2 worm cellular contexts compared by ENCODE assay signal in the genomic region with DNA sequence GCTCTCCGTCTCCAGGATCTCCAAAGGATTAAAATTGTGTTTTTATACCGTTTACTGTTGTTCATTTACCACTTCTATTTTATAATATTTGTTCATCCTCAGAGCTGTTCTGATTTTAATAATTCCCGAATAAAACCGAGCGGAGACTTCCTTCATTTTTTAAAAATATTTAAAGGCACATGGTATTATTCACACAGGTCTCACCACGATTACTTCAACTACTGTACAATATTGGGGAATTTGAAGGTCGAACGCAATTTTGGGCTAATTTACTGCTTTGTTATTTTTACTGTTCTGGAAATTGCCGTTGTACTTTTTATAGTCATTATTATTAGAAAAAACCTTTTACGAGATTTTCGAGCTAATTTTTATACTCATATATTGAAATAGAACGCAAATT.
TF ChIP-seq lines count a peak whose summit lies in the region.

No protein-coding gene starts in this region.

TF ChIP-seq in whole organism, L4 larva, 104 proteins besides CTCF, POLR2A, EP300 and RAD21:
- TF ChIP-seq hmg-1.1 (GFP tag; IDR thresholded peaks at IDR 0.05; lab: Robert Waterston, UW) (no peak), unc-130 (GFP tag; optimal IDR thresholded peaks at IDR 0.05; lab: Kevin White, UChicago) (peak; percentile 80), Y48G9A.11 (GFP tag; IDR thresholded peaks at IDR 0.05; lab: Robert Waterston, UW) (peak; percentile 56; the same call in 1 of the 2 replicates), arid-1 (GFP tag; conservative IDR thresholded peaks at IDR 0.05; lab: Robert Waterston, UW) (peak; percentile 68; the same call in 1 of the 2 replicates), hif-1 (tag; optimal IDR thresholded peaks at IDR 0.05; lab: Kevin White, UChicago) (no peak), snpc-1.2 (GFP tag; IDR thresholded peaks at IDR 0.05; lab: Robert Waterston, UW) (peak; percentile 63), madf-5 (GFP tag; IDR thresholded peaks at IDR 0.05; lab: Robert Waterston, UW) (0 out of 4 replicates have a peak, but pooled peaks of 1 of the 2 experiments have one; percentile 19), dmd-8 (GFP tag; IDR thresholded peaks at IDR 0.05; lab: Robert Waterston, UW) (peak; percentile 37; the same call in 1 of the 2 replicates), F49E8.2 (tag; optimal IDR thresholded peaks at IDR 0.05; lab: Kevin White, UChicago; ENCODE audit: borderline replicate concordance) (peak; percentile 81), pha-4 (GFP tag; IDR thresholded peaks at IDR 0.05; lab: Robert Waterston, UW) (peak; percentile 60; the same call in 1 of the 2 replicates), pha-4 (tag; optimal IDR thresholded peaks at IDR 0.05; lab: Kevin White, UChicago) (no peak), tra-1 (GFP tag; IDR thresholded peaks at IDR 0.05; lab: Robert Waterston, UW) (0 out of 2 replicates have a peak, but pooled peaks have one; percentile 11), aly-2 (tag; optimal IDR thresholded peaks at IDR 0.05; lab: Kevin White, UChicago) (no peak), Y5F2A.4 (GFP tag; optimal IDR thresholded peaks at IDR 0.05; lab: Kevin White, UChicago) (peak; percentile 8), lin-38 (GFP tag; IDR thresholded peaks at IDR 0.05; lab: Robert Waterston, UW) (peak; percentile 72), lim-7 (GFP tag; IDR thresholded peaks at IDR 0.05; lab: Robert Waterston, UW) (peak; percentile 48; the same call in 1 of the 2 replicates)

TF ChIP-seq in whole organism, young adult, 124 proteins besides CTCF, POLR2A, EP300 and RAD21 (continues in another document):
- TF ChIP-seq snpc-4 (GFP tag; optimal IDR thresholded peaks at IDR 0.05; lab: Kevin White, UChicago) = no peak
- TF ChIP-seq snpc-4 (tag; optimal IDR thresholded peaks at IDR 0.05; lab: Kevin White, UChicago) = no peak
- TF ChIP-seq nhr-27 (tag; optimal IDR thresholded peaks at IDR 0.05; lab: Kevin White, UChicago) = no peak
- TF ChIP-seq rec-8 (tag; optimal IDR thresholded peaks at IDR 0.05; lab: Kevin White, UChicago) = no peak
- no peak for TF ChIP-seq K12H6.12 (tag; optimal IDR thresholded peaks at IDR 0.05; lab: Kevin White, UChicago)
- peak; percentile 75 for TF ChIP-seq Y53G8AR.9 (GFP tag; conservative IDR thresholded peaks at IDR 0.05; lab: Robert Waterston, UW)
- no peak for TF ChIP-seq C06A6.2 (GFP tag; conservative IDR thresholded peaks at IDR 0.05; lab: Robert Waterston, UW)
- TF ChIP-seq ZK185.1 (tag; optimal IDR thresholded peaks at IDR 0.05; lab: Kevin White, UChicago; ENCODE audit: poor library complexity, severe bottlenecking) = no peak
- peak; percentile 39 for TF ChIP-seq xnd-1 (tag; optimal IDR thresholded peaks at IDR 0.05; lab: Kevin White, UChicago)
- TF ChIP-seq F22D6.2 (tag; optimal IDR thresholded peaks at IDR 0.05; lab: Kevin White, UChicago) = no peak
- TF ChIP-seq die-1 (tag; optimal IDR thresholded peaks at IDR 0.05; lab: Kevin White, UChicago) = peak; percentile 49
- peak; percentile 78 for TF ChIP-seq attf-6 (GFP tag; IDR thresholded peaks at IDR 0.05; lab: Robert Waterston, UW)
- TF ChIP-seq zim-3 (tag; optimal IDR thresholded peaks at IDR 0.05; lab: Kevin White, UChicago) = no peak
- TF ChIP-seq Y95B8A.8 (GFP tag; IDR thresholded peaks at IDR 0.05; lab: Robert Waterston, UW) = peak; percentile 88
- no peak for TF ChIP-seq somi-1 (GFP tag; optimal IDR thresholded peaks at IDR 0.05; lab: Kevin White, UChicago)
- TF ChIP-seq athp-1 (tag; optimal IDR thresholded peaks at IDR 0.05; lab: Kevin White, UChicago) = peak; percentile 81
- no peak for TF ChIP-seq T26A5.8 (tag; optimal IDR thresholded peaks at IDR 0.05; lab: Kevin White, UChicago)
- TF ChIP-seq Y67H2A.10 (GFP tag; conservative IDR thresholded peaks at IDR 0.05; lab: Robert Waterston, UW) = no peak
- peak; percentile 28; the same call in 1 of the 2 replicates for TF ChIP-seq B0336.3 (GFP tag; IDR thresholded peaks at IDR 0.05; lab: Robert Waterston, UW)
- TF ChIP-seq rcor-1 (GFP tag; IDR thresholded peaks at IDR 0.05; lab: Robert Waterston, UW) = peak; percentile 25; the same call in 1 of the 2 replicates
- peak; percentile 93 for TF ChIP-seq F49E8.2 (tag; optimal IDR thresholded peaks at IDR 0.05; lab: Kevin White, UChicago; ENCODE audit: insufficient read depth)
- no peak for TF ChIP-seq aptf-3 (GFP tag; IDR thresholded peaks at IDR 0.05; lab: Robert Waterston, UW)
- peak; percentile 56 for TF ChIP-seq ceh-91 (GFP tag; IDR thresholded peaks at IDR 0.05; lab: Robert Waterston, UW)
- TF ChIP-seq snpc-1.1 (tag; optimal IDR thresholded peaks at IDR 0.05; lab: Kevin White, UChicago; ENCODE audit: insufficient read depth) = peak; percentile 21
- TF ChIP-seq nhr-90 (tag; optimal IDR thresholded peaks at IDR 0.05; lab: Kevin White, UChicago) = no peak
- peak; percentile 84 for TF ChIP-seq ekl-4 (GFP tag; IDR thresholded peaks at IDR 0.05; lab: Robert Waterston, UW)
- TF ChIP-seq tbx-9 (tag; optimal IDR thresholded peaks at IDR 0.05; lab: Kevin White, UChicago; ENCODE audit: borderline replicate concordance) = no peak
- no peak for TF ChIP-seq sea-2 (GFP tag; IDR thresholded peaks at IDR 0.05; lab: Robert Waterston, UW)
- no peak for TF ChIP-seq F10E7.11 (tag; optimal IDR thresholded peaks at IDR 0.05; lab: Kevin White, UChicago)
- no peak for TF ChIP-seq ztf-28 (GFP tag; IDR thresholded peaks at IDR 0.05; lab: Robert Waterston, UW)
- TF ChIP-seq lsl-1 (GFP tag; optimal IDR thresholded peaks at IDR 0.05; lab: Kevin White, UChicago) = peak; percentile 79
- no peak for TF ChIP-seq nhr-179 (tag; optimal IDR thresholded peaks at IDR 0.05; lab: Kevin White, UChicago)
- peak; percentile 82 for TF ChIP-seq snpc-1.3 (tag; optimal IDR thresholded peaks at IDR 0.05; lab: Kevin White, UChicago; ENCODE audit: insufficient read depth)
- no peak for TF ChIP-seq sdz-38 (tag; optimal IDR thresholded peaks at IDR 0.05; lab: Kevin White, UChicago)
- peak; percentile 37; the same call in 1 of the 2 replicates for TF ChIP-seq madf-8 (GFP tag; conservative IDR thresholded peaks at IDR 0.05; lab: Robert Waterston, UW)
- no peak for TF ChIP-seq ama-1 (optimal IDR thresholded peaks at IDR 0.05; lab: Kevin White, UChicago)
- TF ChIP-seq ama-1 (GFP tag; optimal IDR thresholded peaks at IDR 0.05; lab: Kevin White, UChicago) = peak in 1 of 2 experiments; percentile 69
- TF ChIP-seq hrde-1 (tag; optimal IDR thresholded peaks at IDR 0.05; lab: Kevin White, UChicago; ENCODE audit: borderline replicate concordance) = peak; percentile 81
- no peak for TF ChIP-seq fkh-3 (tag; optimal IDR thresholded peaks at IDR 0.05; lab: Kevin White, UChicago)
- TF ChIP-seq ceh-100 (GFP tag; IDR thresholded peaks at IDR 0.05; lab: Robert Waterston, UW) = peak; percentile 49
- peak; percentile 82 for TF ChIP-seq F23B12.7 (tag; optimal IDR thresholded peaks at IDR 0.05; lab: Kevin White, UChicago; ENCODE audit: insufficient read depth)
- 0 out of 2 replicates have a peak, but pooled peaks have one; percentile 18 for TF ChIP-seq cebp-1 (GFP tag; IDR thresholded peaks at IDR 0.05; lab: Robert Waterston, UW)
- peak; percentile 50 for TF ChIP-seq cebp-1 (tag; optimal IDR thresholded peaks at IDR 0.05; lab: Kevin White, UChicago)
- peak; percentile 58 for TF ChIP-seq tbp1 (GFP tag; optimal IDR thresholded peaks at IDR 0.05; lab: Kevin White, UChicago)
- no peak for TF ChIP-seq nhr-80 (tag; optimal IDR thresholded peaks at IDR 0.05; lab: Kevin White, UChicago)
- peak; percentile 88 for TF ChIP-seq F33H1.4 (GFP tag; IDR thresholded peaks at IDR 0.05; lab: Robert Waterston, UW)
- TF ChIP-seq Y56A3A.18 (GFP tag; IDR thresholded peaks at IDR 0.05; lab: Robert Waterston, UW) = no peak
- TF ChIP-seq pbrm-1 (GFP tag; IDR thresholded peaks at IDR 0.05; lab: Robert Waterston, UW) = 0 out of 2 replicates have a peak, but pooled peaks have one; percentile 37
- no peak for TF ChIP-seq gei-17 (GFP tag; optimal IDR thresholded peaks at IDR 0.05; lab: Kevin White, UChicago)
- TF ChIP-seq Y79H2A.3 (GFP tag; conservative IDR thresholded peaks at IDR 0.05; lab: Robert Waterston, UW) = peak; percentile 89
- no peak for TF ChIP-seq ztf-18 (tag; optimal IDR thresholded peaks at IDR 0.05; lab: Kevin White, UChicago)
- TF ChIP-seq Y53F4B.3 (GFP tag; IDR thresholded peaks at IDR 0.05; lab: Robert Waterston, UW) = no peak; the same call in 1 of the 2 replicates
- no peak for TF ChIP-seq nfya-2 (GFP tag; IDR thresholded peaks at IDR 0.05; lab: Robert Waterston, UW)
- 0 out of 2 replicates have a peak, but pooled peaks have one; percentile 74 for TF ChIP-seq ceh-40 (GFP tag; IDR thresholded peaks at IDR 0.05; lab: Robert Waterston, UW)
- no peak for TF ChIP-seq attf-3 (GFP tag; conservative IDR thresholded peaks at IDR 0.05; lab: Robert Waterston, UW)
- no peak for TF ChIP-seq mel-28 (tag; optimal IDR thresholded peaks at IDR 0.05; lab: Kevin White, UChicago; ENCODE audit: borderline replicate concordance)
- TF ChIP-seq let-607 (tag; optimal IDR thresholded peaks at IDR 0.05; lab: Kevin White, UChicago) = no peak
- TF ChIP-seq snpc-3.4 (tag; optimal IDR thresholded peaks at IDR 0.05; lab: Kevin White, UChicago) = peak; percentile 42
- no peak for TF ChIP-seq ceh-27 (GFP tag; optimal IDR thresholded peaks at IDR 0.05; lab: Kevin White, UChicago)
- TF ChIP-seq him-1 (tag; optimal IDR thresholded peaks at IDR 0.05; lab: Kevin White, UChicago) = no peak
- TF ChIP-seq K11D2.4 (GFP tag; IDR thresholded peaks at IDR 0.05; lab: Robert Waterston, UW) = no peak
- 0 out of 2 replicates have a peak, but pooled peaks have one; percentile 59 for TF ChIP-seq cebp-2 (GFP tag; IDR thresholded peaks at IDR 0.05; lab: Robert Waterston, UW)
- no peak for TF ChIP-seq madf-10 (tag; optimal IDR thresholded peaks at IDR 0.05; lab: Kevin White, UChicago)
- TF ChIP-seq nhr-120 (GFP tag; IDR thresholded peaks at IDR 0.05; lab: Robert Waterston, UW) = no peak
- TF ChIP-seq lsy-27 (tag; optimal IDR thresholded peaks at IDR 0.05; lab: Kevin White, UChicago; ENCODE audit: borderline replicate concordance, insufficient read depth) = no peak
- TF ChIP-seq lin-40 (tag; optimal IDR thresholded peaks at IDR 0.05; lab: Kevin White, UChicago) = no peak
- TF ChIP-seq madf-3 (GFP tag; IDR thresholded peaks at IDR 0.05; lab: Robert Waterston, UW) = peak; percentile 86
- TF ChIP-seq egrh-3 (GFP tag; IDR thresholded peaks at IDR 0.05; lab: Robert Waterston, UW) = no peak
- peak; percentile 73 for TF ChIP-seq D2030.7 (GFP tag; IDR thresholded peaks at IDR 0.05; lab: Robert Waterston, UW)
